Worm (Caenorhabditis elegans) whole organism, late embryonic: ENCODE results near the gene prx-19.

Experiments used
- ama-1 ChIP-seq: fragments of 150-350 bp; optimal IDR thresholded peaks from 2 replicates; lab custom pipeline; 2014
- ceh-48 ChIP-seq: sonication (generic microtip); optimal IDR thresholded peaks from 2 replicates; lab custom pipeline; 2016; ENCODE audit warnings: missing genetic modification characterization, inconsistent platforms, missing compliant biosample characterization
- ceh-9 ChIP-seq: sonication (generic microtip); optimal IDR thresholded peaks from 2 replicates; lab custom pipeline; 2016; ENCODE audit warnings: mild to moderate bottlenecking, missing genetic modification characterization, inconsistent platforms, missing compliant biosample characterization
- dve-1 ChIP-seq: sonication (generic microtip); optimal IDR thresholded peaks from 2 replicates; lab custom pipeline; 2017; ENCODE audit warnings: antibody characterized with exemption, mild to moderate bottlenecking, missing genetic modification characterization, missing compliant biosample characterization
- elt-2 ChIP-seq: sonication (generic microtip); optimal IDR thresholded peaks from 2 replicates; lab custom pipeline; 2016; ENCODE audit warnings: missing genetic modification reagents, missing genetic modification characterization, missing compliant biosample characterization
- elt-4 ChIP-seq: sonication (generic microtip); optimal IDR thresholded peaks from 2 replicates; lab custom pipeline; 2016; ENCODE audit warnings: missing genetic modification characterization, missing compliant biosample characterization
- ets-4 ChIP-seq: sonication (generic microtip); optimal IDR thresholded peaks from 2 replicates; lab custom pipeline; 2016; ENCODE audit warnings: missing genetic modification characterization, missing compliant biosample characterization
- eyg-1 ChIP-seq: sonication (generic microtip); optimal IDR thresholded peaks from 2 replicates; lab custom pipeline; 2016; ENCODE audit warnings: missing genotype, missing genetic modification characterization, missing compliant biosample characterization
- fkh-6 ChIP-seq: sonication (generic microtip); optimal IDR thresholded peaks from 2 replicates; lab custom pipeline; 2016; ENCODE audit warnings: missing genetic modification characterization, missing compliant biosample characterization
- hlh-15 ChIP-seq: sonication (generic microtip); optimal IDR thresholded peaks from 2 replicates; lab custom pipeline; 2016; ENCODE audit warnings: missing genetic modification characterization, missing compliant biosample characterization
- hlh-6 ChIP-seq: sonication (generic microtip); optimal IDR thresholded peaks from 2 replicates; lab custom pipeline; 2016; ENCODE audit warnings: missing genotype, missing genetic modification characterization, missing compliant biosample characterization
- hlh-8 ChIP-seq: sonication (generic microtip); optimal IDR thresholded peaks from 2 replicates; lab custom pipeline; 2016; ENCODE audit warnings: missing genotype, missing genetic modification characterization, missing compliant biosample characterization
- nfya-1 ChIP-seq: sonication (generic microtip); optimal IDR thresholded peaks from 2 replicates; lab custom pipeline; 2017; ENCODE audit warnings: missing genetic modification characterization, mild to moderate bottlenecking, missing compliant biosample characterization, antibody characterized with exemption, moderate library complexity
- npax-4 ChIP-seq: sonication (generic microtip); optimal IDR thresholded peaks from 2 replicates; lab custom pipeline; 2016; ENCODE audit warnings: missing genetic modification characterization, missing compliant biosample characterization
- pag-3 ChIP-seq: sonication (generic microtip); optimal IDR thresholded peaks from 2 replicates; lab custom pipeline; 2016; ENCODE audit warnings: missing compliant biosample characterization, missing genetic modification characterization, borderline replicate concordance
- pha-2 ChIP-seq: sonication (generic microtip); optimal IDR thresholded peaks from 2 replicates; lab custom pipeline; 2017; ENCODE audit warnings: mild to moderate bottlenecking, missing genetic modification characterization, missing compliant biosample characterization
- sdc-2 ChIP-seq: sonication (generic microtip); optimal IDR thresholded peaks from 2 replicates; lab custom pipeline; 2016; ENCODE audit warnings: missing genotype, missing genetic modification characterization, missing compliant biosample characterization
- syd-9 ChIP-seq: sonication (generic microtip); optimal IDR thresholded peaks from 2 replicates; lab custom pipeline; 2016; ENCODE audit warnings: mild to moderate bottlenecking, missing genetic modification characterization, moderate library complexity, missing compliant biosample characterization
- tbx-2 ChIP-seq: sonication (generic microtip); optimal IDR thresholded peaks from 2 replicates; lab custom pipeline; 2016; ENCODE audit warnings: missing genetic modification characterization, missing compliant biosample characterization
- unc-55 ChIP-seq: sonication (generic microtip); optimal IDR thresholded peaks from 2 replicates; lab custom pipeline; 2017; ENCODE audit warnings: missing biosample characterization, missing genetic modification reagents, missing genetic modification characterization
- unc-86 ChIP-seq: sonication (generic microtip); optimal IDR thresholded peaks from 2 replicates; lab custom pipeline; 2016; ENCODE audit warnings: missing genetic modification characterization, missing compliant biosample characterization
- zip-5 ChIP-seq: sonication (generic microtip); optimal IDR thresholded peaks from 2 replicates; lab custom pipeline; 2016; ENCODE audit warnings: missing genetic modification characterization, missing compliant biosample characterization

The prx-19 gene

DNA sequence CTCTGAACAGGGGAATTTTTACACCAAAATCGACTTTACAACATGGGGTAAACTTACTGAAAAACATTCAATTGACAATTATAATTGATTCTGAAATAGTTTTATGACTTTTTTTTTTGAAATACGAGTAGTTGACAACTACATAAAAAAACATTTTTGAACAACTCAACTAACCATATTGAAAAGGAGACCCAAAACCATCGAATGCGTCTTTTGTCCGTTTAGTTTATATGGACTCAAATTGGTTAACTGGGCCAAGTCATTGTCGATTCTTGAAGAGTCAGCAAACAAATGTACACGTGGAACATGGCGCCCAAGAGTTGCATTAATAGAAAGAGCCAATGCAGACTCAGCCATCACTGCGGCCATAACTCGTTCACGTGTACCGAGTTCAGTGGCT lies 42.6 kb downstream of the prx-19 start:
- TF ChIP-seq elt-2 (tag; lab: Kevin White, UChicago) = no peak
- TF ChIP-seq pha-2 (tag; lab: Kevin White, UChicago) = no peak
- no peak for TF ChIP-seq ama-1 (lab: Kevin White, UChicago)
- TF ChIP-seq ceh-9 (tag; lab: Kevin White, UChicago) = no peak
- TF ChIP-seq hlh-15 (tag; lab: Kevin White, UChicago) = no peak
- TF ChIP-seq ceh-48 (tag; lab: Kevin White, UChicago) = no peak
- TF ChIP-seq fkh-6 (tag; lab: Kevin White, UChicago) = no peak
- TF ChIP-seq npax-4 = no peak
- TF ChIP-seq zip-5 = no peak
- no peak for TF ChIP-seq sdc-2 (tag; lab: Kevin White, UChicago)
- no peak for TF ChIP-seq unc-55
- no peak for TF ChIP-seq hlh-6
- TF ChIP-seq dve-1 = no peak

DNA sequence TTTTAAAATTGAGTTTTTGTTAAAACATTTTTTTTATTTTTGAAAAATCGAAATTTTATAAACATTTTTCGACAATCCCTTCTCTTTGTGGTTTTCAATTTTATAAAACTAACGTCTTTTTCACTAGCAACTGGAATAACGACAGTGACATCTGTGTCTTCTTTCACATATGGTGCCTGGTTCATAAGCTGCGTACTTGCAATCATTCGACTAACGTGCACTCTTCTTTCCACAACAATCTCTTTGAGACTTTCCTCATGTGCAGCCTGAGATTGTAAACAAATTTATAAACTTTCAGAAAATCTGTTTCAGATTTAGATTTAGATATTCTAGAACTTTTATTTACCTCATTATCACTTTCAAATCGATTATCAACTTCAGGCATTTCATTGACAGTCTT lies 44.1 kb downstream of the prx-19 start:
- TF ChIP-seq hlh-8 = peak; percentile 71
- no peak for TF ChIP-seq syd-9 (tag; lab: Kevin White, UChicago)

ce11 chrIII:8763111-8763510 lies 46.0 kb downstream of the prx-19 start:
- TF ChIP-seq eyg-1 (no peak), zip-5 (no peak), fkh-6 (tag; lab: Kevin White, UChicago) (no peak), ets-4 (tag; lab: Kevin White, UChicago) (no peak), tbx-2 (tag; lab: Kevin White, UChicago) (no peak), dve-1 (no peak), pag-3 (tag; lab: Kevin White, UChicago) (no peak), nfya-1 (tag; lab: Kevin White, UChicago) (no peak), hlh-15 (tag; lab: Kevin White, UChicago) (no peak)

- no peak for TF ChIP-seq elt-4 (tag; lab: Kevin White, UChicago)
- no peak for TF ChIP-seq syd-9 (tag; lab: Kevin White, UChicago)
These were observed 47.1 kb downstream of the prx-19 start for ce11 chrIII:8762016-8762415.

DNA sequence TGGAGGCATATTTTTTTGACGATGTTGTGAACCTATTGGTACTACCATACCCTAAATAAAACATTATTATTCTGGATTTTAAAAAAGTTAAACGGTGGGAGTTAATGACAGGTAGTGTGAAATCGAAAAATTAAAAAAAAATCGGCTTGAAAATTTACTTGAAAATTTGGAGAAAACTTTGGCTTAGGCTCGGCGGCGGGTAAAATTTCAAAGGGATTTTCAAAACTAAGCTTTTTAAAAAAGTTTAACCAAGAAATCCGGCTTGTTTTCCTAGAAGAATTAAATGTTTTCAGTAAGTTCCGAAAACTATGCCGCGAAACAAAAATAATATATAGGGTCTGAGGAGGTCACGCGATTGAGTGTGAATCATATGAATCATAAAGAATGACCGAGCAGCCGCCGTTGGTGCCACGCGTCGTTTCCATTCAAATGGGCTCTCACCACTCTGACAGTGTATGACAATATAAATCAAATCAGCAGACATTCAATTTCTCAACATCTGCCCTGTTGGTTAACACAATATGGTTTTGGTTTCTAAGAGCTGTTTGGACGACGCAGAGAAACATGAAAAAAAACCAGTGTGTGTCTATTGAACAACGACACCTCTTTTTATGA lies 47.9 kb downstream of the prx-19 start, which contains the start of gene aak-1:
TSS of gene aak-1 (minus strand) at position 51 of the 615 bp plus-strand sequence.
- TF ChIP-seq unc-86 (tag; lab: Kevin White, UChicago) (no peak), hlh-8 (peak; percentile 14)
